Worm (Caenorhabditis elegans) whole organism, midembryonic: ENCODE measurements around the gene F58H1.8.

Experiments used
- T22C8.4 ChIP-seq: fragments of 200-800 bp; sonication (Bioruptor generic); IDR thresholded peaks from 2 replicates; pipeline ENCODE4 v1.3.6; 2022; ENCODE audit warnings: missing genetic modification characterization, missing compliant biosample characterization
- cog-1 ChIP-seq: sonication (generic microtip); optimal IDR thresholded peaks from 2 replicates; lab custom pipeline; 2016; ENCODE audit warnings: missing genetic modification characterization, missing compliant biosample characterization
- flt-1 ChIP-seq: fragments of 200-800 bp; sonication (Bioruptor generic); IDR thresholded peaks from 2 replicates; pipeline ENCODE4 v1.3.6; 2022; ENCODE audit warnings: missing genetic modification characterization, missing compliant biosample characterization
- klf-2 ChIP-seq: fragments of 200-800 bp; sonication (Bioruptor generic); conservative IDR thresholded peaks from 2 replicates; pipeline ENCODE4 v1.3.6; 2022; ENCODE audit warnings: missing genetic modification reagents, missing genetic modification characterization, missing compliant biosample characterization
- med-1 ChIP-seq: sonication (generic microtip); optimal IDR thresholded peaks from 2 replicates; lab custom pipeline; 2017; ENCODE audit warnings: missing genetic modification characterization, mild to moderate bottlenecking, missing compliant biosample characterization, antibody characterized with exemption, missing genetic modification reagents; ENCODE audit not compliant: insufficient read depth
- ref-1 ChIP-seq: fragments of 200-800 bp; sonication (Bioruptor generic); conservative IDR thresholded peaks from 2 replicates; pipeline ENCODE4 v1.3.6; 2022; ENCODE audit warnings: missing genetic modification reagents, missing genetic modification characterization, missing compliant biosample characterization
- ztf-23 ChIP-seq: fragments of 200-800 bp; sonication (Bioruptor generic); IDR thresholded peaks from 2 replicates; pipeline ENCODE4 v1.3.6; 2022; ENCODE audit warnings: missing genetic modification reagents, missing genetic modification characterization, missing compliant biosample characterization
- ztf-29 ChIP-seq: fragments of 200-800 bp; sonication (Bioruptor generic); IDR thresholded peaks from 2 replicates; pipeline ENCODE4 v1.3.6; 2022; ENCODE audit warnings: missing genetic modification reagents, missing genetic modification characterization, missing compliant biosample characterization

DNA sequence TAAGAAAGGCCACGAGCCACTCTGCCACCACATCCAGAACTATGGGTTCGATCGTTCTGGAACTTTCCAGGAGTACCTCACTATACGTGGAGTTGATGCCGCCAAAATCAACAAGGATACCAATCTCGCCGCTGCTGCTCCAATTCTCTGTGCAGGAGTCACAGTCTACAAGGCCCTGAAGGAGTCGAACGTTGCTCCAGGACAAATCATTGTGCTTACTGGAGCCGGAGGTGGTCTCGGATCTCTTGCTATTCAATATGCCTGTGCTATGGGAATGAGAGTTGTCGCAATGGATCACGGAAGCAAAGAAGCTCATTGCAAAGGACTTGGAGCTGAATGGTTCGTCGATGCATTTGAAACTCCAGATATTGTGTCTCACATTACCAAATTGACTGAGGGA, 46.3 kb upstream of the F58H1.8 start:
- TF ChIP-seq flt-1 (GFP tag; lab: Robert Waterston, UW) (no peak), T22C8.4 (GFP tag; lab: Robert Waterston, UW) (no peak), ztf-23 (GFP tag; lab: Robert Waterston, UW) (no peak), klf-2 (GFP tag; lab: Robert Waterston, UW) (no peak), ztf-29 (GFP tag; lab: Robert Waterston, UW) (no peak), med-1 (GFP tag; lab: Kevin White, UChicago) (no peak), cog-1 (no peak), ref-1 (GFP tag; lab: Robert Waterston, UW) (no peak)
